Worm (Caenorhabditis elegans) whole organism, L4/young adult: ENCODE results near the gene egg-1.

ENCODE experiments used
- W03F9.2 ChIP-seq: fragments of 150-350 bp; optimal IDR thresholded peaks from 2 replicates; lab custom pipeline; 2014; ENCODE audit warnings: missing biosample characterization, missing genetic modification characterization
- dao-5 ChIP-seq: sonication (generic microtip); optimal IDR thresholded peaks from 2 replicates; lab custom pipeline; 2016; ENCODE audit warnings: missing genotype, missing genetic modification characterization, moderate library complexity, missing compliant biosample characterization
- him-1 ChIP-seq: sonication (generic microtip); optimal IDR thresholded peaks from 2 replicates; lab custom pipeline; 2016; ENCODE audit warnings: missing genotype, missing genetic modification reagents, missing genetic modification characterization, missing compliant biosample characterization

DNA sequence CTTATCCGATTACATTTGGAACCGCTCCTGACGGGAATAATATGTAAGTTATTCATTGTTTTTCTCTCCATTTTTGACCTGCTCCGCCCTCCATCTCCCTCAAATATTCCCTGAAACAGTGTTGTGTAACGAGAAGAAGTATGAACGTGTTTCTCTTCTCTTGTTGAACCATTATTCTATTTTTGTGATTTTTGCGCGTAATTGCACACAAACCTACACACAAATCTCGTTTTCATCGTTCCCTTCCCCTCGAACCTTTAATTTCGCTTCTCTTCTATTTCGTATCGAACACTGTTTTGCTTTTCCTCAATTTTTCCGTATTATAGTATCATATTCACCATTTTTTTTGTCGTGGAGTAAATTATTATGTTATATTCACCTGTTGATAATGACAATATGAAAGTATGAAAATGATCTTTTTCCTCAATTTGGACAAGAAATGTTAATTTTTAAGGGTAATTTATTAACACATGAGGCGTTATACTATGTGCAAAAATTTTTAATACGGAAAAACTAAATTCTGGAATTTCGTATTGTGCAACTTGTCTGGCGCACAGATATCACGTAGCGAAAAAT lies 10.7 kb upstream of the egg-1 start:
- TF ChIP-seq dao-5 (tag; lab: Kevin White, UChicago) (no peak), W03F9.2 (tag; lab: Kevin White, UChicago) (no peak), him-1 (tag; lab: Kevin White, UChicago) (no peak)
